Worm (Caenorhabditis elegans) whole organism, L4 larva: ENCODE results near the gene slc-25A18.2.

Source experiments
- ama-1 ChIP-seq: fragments of 150-350 bp; optimal IDR thresholded peaks from 2 replicates; lab custom pipeline; 2014; ENCODE audit warnings: inconsistent platforms, mixed read lengths
- ceh-62 ChIP-seq: sonication (generic microtip); optimal IDR thresholded peaks from 2 replicates; lab custom pipeline; 2017; ENCODE audit warnings: missing biosample characterization, missing genetic modification characterization
- fkh-10 ChIP-seq: fragments of 150-350 bp; optimal IDR thresholded peaks from 2 replicates; lab custom pipeline; 2014; ENCODE audit warnings: missing biosample characterization, missing genetic modification reagents, missing genetic modification characterization
- jun-1 ChIP-seq: fragments of 150-350 bp; optimal IDR thresholded peaks from 2 replicates; lab custom pipeline; 2014; ENCODE audit warnings: missing biosample characterization, missing genetic modification reagents, missing genetic modification characterization
- saeg-2 ChIP-seq: fragments of 200-800 bp; sonication (Bioruptor generic); IDR thresholded peaks from 2 replicates; pipeline ENCODE4 v1.3.6; 2022; ENCODE audit warnings: missing genetic modification reagents, missing genetic modification characterization, missing compliant biosample characterization
- spr-1 ChIP-seq: sonication (generic microtip); optimal IDR thresholded peaks from 2 replicates; lab custom pipeline; 2016; ENCODE audit warnings: mild to moderate bottlenecking, missing genetic modification characterization, missing compliant biosample characterization

- TF ChIP-seq ceh-62 (tag; lab: Kevin White, UChicago) (no peak), saeg-2 (GFP tag; lab: Robert Waterston, UW) (no peak), jun-1 (tag; lab: Kevin White, UChicago) (no peak), fkh-10 (GFP tag; lab: Kevin White, UChicago) (no peak), spr-1 (tag; lab: Kevin White, UChicago) (no peak), ama-1 (lab: Kevin White, UChicago) (no peak)
Observed at ce11 chrIV:7447556-7447955, 27.3 kb upstream of the slc-25A18.2 start, which contains the start of gene B0496.2.
